Worm (Caenorhabditis elegans): ENCODE data around the gene srz-63.

The srz-63 gene

ce11 chrII:1246855-1247259 is 31.6 kb upstream of the srz-63 start (continued):
- TF ChIP-seq nhr-80 (tag; optimal IDR thresholded peaks at IDR 0.05) (peak; percentile 83), cebp-2 (GFP tag; IDR thresholded peaks at IDR 0.05) (no peak), unc-62 (GFP tag; optimal IDR thresholded peaks at IDR 0.05) (no peak), lir-1 (GFP tag; conservative IDR thresholded peaks at IDR 0.05) (0 out of 2 replicates have a peak, but pooled peaks have one; percentile 24), ccch-3 (GFP tag; optimal IDR thresholded peaks at IDR 0.05) (no peak), sea-2 (GFP tag; IDR thresholded peaks at IDR 0.05) (0 out of 2 replicates have a peak, but pooled peaks have one; percentile 46), chd-7 (tag; optimal IDR thresholded peaks at IDR 0.05) (peak; percentile 72), let-607 (tag; optimal IDR thresholded peaks at IDR 0.05) (peak in 1 of 2 experiments; percentile 28), attf-5 (GFP tag; optimal IDR thresholded peaks at IDR 0.05) (peak; percentile 54), Y53G8AR.9 (GFP tag; conservative IDR thresholded peaks at IDR 0.05) (no peak), lsl-1 (GFP tag; optimal IDR thresholded peaks at IDR 0.05) (no peak), F22D6.2 (tag; optimal IDR thresholded peaks at IDR 0.05) (no peak), hmg-20 (GFP tag; IDR thresholded peaks at IDR 0.05) (no peak), F57A8.1 (GFP tag; optimal IDR thresholded peaks at IDR 0.05) (no peak), nfya-2 (GFP tag; IDR thresholded peaks at IDR 0.05) (no peak), zfh-2 (GFP tag; conservative IDR thresholded peaks at IDR 0.05) (peak; percentile 98), F52B5.7 (tag; optimal IDR thresholded peaks at IDR 0.05) (peak; percentile 28), B0019.2 (GFP tag; conservative IDR thresholded peaks at IDR 0.05) (no peak), F10E7.11 (tag; optimal IDR thresholded peaks at IDR 0.05) (no peak), mcd-1 (GFP tag; IDR thresholded peaks at IDR 0.05) (peak; percentile 71), nfyb-1 (GFP tag; IDR thresholded peaks at IDR 0.05) (peak; percentile 43; the same call in 1 of the 2 replicates), egl-18 (GFP tag; IDR thresholded peaks at IDR 0.05) (0 out of 2 replicates have a peak, but pooled peaks have one; percentile 39), egl-44 (GFP tag; IDR thresholded peaks at IDR 0.05) (0 out of 2 replicates have a peak, but pooled peaks have one; percentile 23), repo-1 (tag; optimal IDR thresholded peaks at IDR 0.05) (peak; percentile 7), mes-4 (tag; optimal IDR thresholded peaks at IDR 0.05) (no peak), madf-3 (GFP tag; IDR thresholded peaks at IDR 0.05) (no peak), tbp1 (GFP tag; optimal IDR thresholded peaks at IDR 0.05) (peak; percentile 28), C06A6.2 (GFP tag; conservative IDR thresholded peaks at IDR 0.05) (peak; percentile 62), atf-7 (tag; optimal IDR thresholded peaks at IDR 0.05) (peak; percentile 16), ceh-79 (tag; optimal IDR thresholded peaks at IDR 0.05) (no peak), efl-1 (GFP tag; optimal IDR thresholded peaks at IDR 0.05) (peak; percentile 41), lin-40 (tag; optimal IDR thresholded peaks at IDR 0.05) (no peak), madf-8 (GFP tag; conservative IDR thresholded peaks at IDR 0.05) (no peak), lin-26 (GFP tag; IDR thresholded peaks at IDR 0.05) (peak; percentile 52; the same call in 1 of the 2 replicates), ceh-27 (GFP tag; optimal IDR thresholded peaks at IDR 0.05) (peak; percentile 71), let-526 (GFP tag; IDR thresholded peaks at IDR 0.05) (0 out of 2 replicates have a peak, but pooled peaks have one; percentile 19), gei-17 (GFP tag; optimal IDR thresholded peaks at IDR 0.05) (no peak), somi-1 (GFP tag; optimal IDR thresholded peaks at IDR 0.05) (no peak), ztf-26 (tag; optimal IDR thresholded peaks at IDR 0.05) (peak; percentile 69), K12H6.12 (tag; optimal IDR thresholded peaks at IDR 0.05) (peak; percentile 60), F33H1.4 (GFP tag; IDR thresholded peaks at IDR 0.05) (no peak), B0336.3 (GFP tag; IDR thresholded peaks at IDR 0.05) (peak; percentile 83; the same call in 1 of the 2 replicates), ztf-25 (GFP tag; IDR thresholded peaks at IDR 0.05) (0 out of 2 replicates have a peak, but pooled peaks have one; percentile 15)
